Fruit fly (Drosophila melanogaster): Measurements from ENCODE around the gene nAChRbeta2.

DNA sequence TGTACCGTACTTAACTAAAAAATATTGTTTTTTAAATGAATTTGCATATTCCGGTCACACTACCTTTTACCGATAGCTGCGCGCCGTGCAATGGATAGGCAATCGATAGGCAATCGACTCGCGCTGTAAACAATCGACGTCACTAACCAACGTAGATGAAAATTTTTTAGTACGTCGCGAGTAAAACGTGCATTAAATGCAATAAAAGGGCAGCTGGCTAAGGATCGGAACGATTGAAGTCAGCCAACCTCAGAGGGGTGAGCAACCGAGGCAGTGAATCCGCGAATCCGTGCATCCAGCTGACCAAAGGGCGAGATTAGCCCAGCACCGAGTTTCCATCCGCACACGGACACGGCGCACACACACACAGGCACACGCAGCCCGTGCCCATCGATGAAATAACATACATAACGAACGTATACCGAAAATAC, 3.3 kb upstream of the nAChRbeta2 start, which contains the start of gene Pp1alpha-96A:
- TF ChIP-seq stc (GFP tag; IDR thresholded peaks at IDR 0.05) (no peak), pnt (GFP tag; optimal IDR thresholded peaks at IDR 0.05) (no peak), Ada2b (GFP tag; IDR thresholded peaks at IDR 0.05) (no peak)
